Fruit fly (Drosophila melanogaster) whole organism: ENCODE data around the gene CG7164.

Experiments
- CG8478 ChIP-seq: fragments of >200 bp; optimal IDR thresholded peaks from 2 replicates; lab custom pipeline; 2018; ENCODE audit warnings: inconsistent platforms
- pan ChIP-seq: fragments of >200 bp; optimal IDR thresholded peaks from 2 replicates; lab custom pipeline; 2017

dm6 chr2L:7750631-7751161 lies 30.6 kb upstream of the CG7164 start:
- TF ChIP-seq pan (lab: Kevin White, UChicago): no peak
- TF ChIP-seq CG8478 (lab: Kevin White, UChicago): no peak
